Fruit fly (Drosophila melanogaster) whole organism, embryonic: Measurements from ENCODE around the gene CG15742.

Experiments
- CG10654 ChIP-seq: fragments of 200-800 bp; sonication (Bioruptor generic); optimal IDR thresholded peaks from 2 replicates; lab custom pipeline; 2016; ENCODE audit warnings: missing biosample characterization, missing genetic modification characterization
- CG11456 ChIP-seq: fragments of 200-800 bp; sonication (Bioruptor generic); IDR thresholded peaks from 3 replicates; pipeline ENCODE4 v1.3.6; 2022; ENCODE audit warnings: missing biosample characterization, missing genetic modification characterization
- CG8478 ChIP-seq: fragments of >200 bp; optimal IDR thresholded peaks from 2 replicates; lab custom pipeline; 2018
- CG8924 ChIP-seq: fragments of 200-800 bp; optimal IDR thresholded peaks from 3 replicates; lab custom pipeline; 2019; ENCODE audit warnings: missing biosample characterization, mild to moderate bottlenecking, missing genetic modification characterization, moderate library complexity
- CG9876 ChIP-seq: fragments of 200-800 bp; sonication (Bioruptor generic); optimal IDR thresholded peaks from 2 replicates; lab custom pipeline; 2016; ENCODE audit warnings: missing biosample characterization, missing genetic modification characterization
- Chrac-16 ChIP-seq: fragments of 200-800 bp; sonication (Bioruptor generic); optimal IDR thresholded peaks from 3 replicates; lab custom pipeline; 2016; ENCODE audit warnings: missing biosample characterization, missing genetic modification characterization
- Hr39 ChIP-seq: fragments of >200 bp; optimal IDR thresholded peaks from 2 replicates; lab custom pipeline; 2017
- h ChIP-seq: fragments of >200 bp; optimal IDR thresholded peaks from 2 replicates; lab custom pipeline; 2017
- ken ChIP-seq: fragments of 200-800 bp; sonication (Bioruptor generic); IDR thresholded peaks from 3 replicates; pipeline ENCODE4 v1.3.6; 2022; ENCODE audit warnings: missing biosample characterization, missing genetic modification characterization
- lola ChIP-seq, 3 experiments: fragments of >200 bp in 2 of 3; fragments of 200-800 bp in 1 of 3; sonication (Bioruptor generic) in 1 of 3; optimal IDR thresholded peaks; 2 replicates each; lab custom pipeline; 2017 to 2019; ENCODE audit warnings: missing biosample characterization in 3 of 3, missing genetic modification characterization in 3 of 3, mild to moderate bottlenecking in 1 of 3, moderate library complexity in 1 of 3
- zf30C ChIP-seq: fragments of 200-800 bp; sonication (Bioruptor generic); optimal IDR thresholded peaks from 3 replicates; lab custom pipeline; 2018; ENCODE audit warnings: missing biosample characterization, mild to moderate bottlenecking, missing genetic modification characterization

DNA sequence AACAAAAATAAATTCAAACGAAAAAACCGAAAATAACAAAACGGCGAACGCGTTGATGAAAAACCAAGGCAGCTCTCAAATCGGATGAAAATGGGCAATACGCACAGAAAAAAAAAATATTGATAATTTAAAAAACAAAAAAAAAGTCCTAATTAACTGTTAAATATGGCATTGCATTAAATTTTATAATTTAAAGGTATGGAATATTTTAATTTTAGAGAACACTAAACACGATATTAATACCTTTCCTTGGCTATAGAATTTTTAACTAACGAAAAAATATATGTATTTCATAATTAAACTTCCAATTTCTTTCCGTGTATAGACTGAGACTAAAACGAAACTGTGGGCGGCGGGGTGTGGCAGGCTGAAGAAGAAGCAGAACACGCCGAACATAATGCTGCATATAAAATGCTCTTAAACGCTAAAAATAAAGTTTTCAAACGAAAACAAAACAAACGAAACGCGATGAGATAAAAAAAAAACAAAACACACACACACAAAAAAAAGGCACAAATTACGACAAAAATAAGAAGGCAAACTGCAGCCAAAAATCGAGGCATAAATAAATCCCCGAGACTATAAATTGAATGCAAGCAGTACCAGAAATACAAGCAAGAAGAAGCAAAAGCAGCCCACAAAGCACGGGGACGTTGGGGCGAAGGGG is 16.3 kb upstream of the CG15742 start:
- no peak for TF ChIP-seq CG11456 (GFP tag; lab: Robert Waterston, UW)
- no peak for TF ChIP-seq h (lab: Kevin White, UChicago)
- peak; percentile 66 for TF ChIP-seq CG8924 (tag; lab: Kevin White, UChicago)
- no peak for TF ChIP-seq Hr39 (lab: Kevin White, UChicago)
- TF ChIP-seq lola (GFP tag; optimal IDR thresholded peaks at IDR 0.05; lab: Kevin White, UChicago): peak in 1 of 3 experiments; percentile 54
- TF ChIP-seq CG9876: no peak
- TF ChIP-seq zf30C (GFP tag; lab: Kevin White, UChicago): peak; percentile 2
- TF ChIP-seq ken (GFP tag; lab: Robert Waterston, UW): no peak
- TF ChIP-seq CG8478 (lab: Kevin White, UChicago): no peak
- TF ChIP-seq Chrac-16: peak; percentile 15
- peak; percentile 14 for TF ChIP-seq CG10654 (GFP tag; lab: Kevin White, UChicago)
